Fruit fly (Drosophila melanogaster): Measurements from ENCODE around the gene Sec23.

Sec23 gene

DNA sequence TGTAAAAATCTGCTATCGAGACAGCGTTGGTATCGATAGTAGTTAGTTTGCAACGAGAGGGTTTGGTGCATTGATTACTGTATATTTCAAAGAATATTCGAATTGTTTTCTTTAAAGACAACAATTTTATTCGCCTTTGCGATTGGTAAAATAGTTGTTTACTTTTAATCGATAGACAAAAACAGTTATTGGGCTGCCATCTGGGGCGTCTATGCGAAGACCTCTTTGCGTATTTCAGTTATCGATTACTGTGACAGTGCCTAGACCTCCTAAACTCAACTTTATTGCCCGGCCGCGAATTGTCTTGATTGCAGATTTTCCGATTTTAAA is 35.8 kb upstream of the Sec23 start, which contains the start of gene Atu:
TSS of gene Atu (plus strand) at position 245 of the 330 bp plus-strand sequence.
- TF ChIP-seq h (optimal IDR thresholded peaks at IDR 0.05) (no peak), ttk (optimal IDR thresholded peaks at IDR 0.05) (no peak), Myc (optimal IDR thresholded peaks at IDR 0.05) (no peak), psq (optimal IDR thresholded peaks at IDR 0.05) (no peak), Sin3A (optimal IDR thresholded peaks at IDR 0.05) (no peak), insv (optimal IDR thresholded peaks at IDR 0.05) (no peak)

DNA sequence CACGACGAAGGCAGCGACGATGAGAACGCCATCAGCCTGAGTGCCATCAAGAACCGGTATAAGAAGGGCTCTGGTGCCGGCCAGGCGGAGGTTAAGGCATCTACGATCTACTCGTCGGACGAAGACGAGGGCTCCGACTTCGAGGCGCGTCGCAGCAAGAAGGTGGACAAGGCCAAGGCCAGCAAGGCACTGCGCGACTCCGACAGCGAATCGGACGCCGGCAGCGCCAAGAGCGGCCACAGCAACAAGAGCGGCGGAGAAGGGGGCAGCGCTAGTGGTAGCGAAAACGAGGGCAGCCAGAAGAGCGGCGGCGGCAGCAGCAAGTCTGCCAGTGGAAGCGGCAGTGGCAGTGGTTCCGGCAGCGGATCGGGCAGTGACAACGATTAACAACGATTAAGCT is 33.4 kb upstream of the Sec23 start:
- TF ChIP-seq insv (optimal IDR thresholded peaks at IDR 0.05) (no peak), Sin3A (optimal IDR thresholded peaks at IDR 0.05) (no peak), h (optimal IDR thresholded peaks at IDR 0.05) (no peak), psq (optimal IDR thresholded peaks at IDR 0.05) (no peak), Myc (optimal IDR thresholded peaks at IDR 0.05) (no peak), ttk (optimal IDR thresholded peaks at IDR 0.05) (no peak)

DNA sequence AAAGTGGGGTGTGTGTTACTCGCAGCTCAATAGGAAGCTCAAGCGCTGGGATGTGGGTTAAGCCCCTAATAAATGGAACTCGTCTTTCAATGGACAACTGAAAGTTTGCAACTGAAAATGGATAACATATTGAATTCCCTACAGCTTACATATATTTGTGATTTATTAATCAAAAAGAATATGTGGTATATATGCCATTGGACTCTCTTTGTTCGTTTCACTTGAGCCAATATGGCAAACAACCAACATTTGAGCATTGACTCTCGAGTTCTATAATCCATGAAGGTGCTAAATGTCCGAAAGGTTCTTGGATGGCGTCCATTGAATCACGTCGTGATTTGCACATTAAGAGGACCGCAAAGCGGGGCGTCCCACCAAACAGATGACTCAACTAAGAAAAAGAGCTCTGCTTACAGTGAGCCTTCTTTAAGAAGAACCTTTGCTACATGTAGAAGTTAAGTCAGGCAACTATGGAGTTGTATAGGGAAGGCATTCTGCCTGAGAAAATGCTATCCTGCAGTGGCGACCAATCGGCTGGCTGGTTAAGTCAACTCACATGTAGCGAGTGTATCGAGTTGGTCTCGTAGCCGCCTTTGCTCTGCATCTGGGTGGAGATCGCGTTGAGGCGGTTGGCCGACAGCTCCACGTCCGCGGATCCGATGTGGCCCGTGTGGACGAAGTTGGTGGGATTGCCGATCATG is 30.8 kb upstream of the Sec23 start:
- no peak for TF ChIP-seq insv (optimal IDR thresholded peaks at IDR 0.05)
- no peak for TF ChIP-seq psq (optimal IDR thresholded peaks at IDR 0.05)
- TF ChIP-seq ttk (optimal IDR thresholded peaks at IDR 0.05) = no peak
- TF ChIP-seq h (optimal IDR thresholded peaks at IDR 0.05) = no peak
- no peak for TF ChIP-seq Myc (optimal IDR thresholded peaks at IDR 0.05)
- no peak for TF ChIP-seq Sin3A (optimal IDR thresholded peaks at IDR 0.05)

DNA sequence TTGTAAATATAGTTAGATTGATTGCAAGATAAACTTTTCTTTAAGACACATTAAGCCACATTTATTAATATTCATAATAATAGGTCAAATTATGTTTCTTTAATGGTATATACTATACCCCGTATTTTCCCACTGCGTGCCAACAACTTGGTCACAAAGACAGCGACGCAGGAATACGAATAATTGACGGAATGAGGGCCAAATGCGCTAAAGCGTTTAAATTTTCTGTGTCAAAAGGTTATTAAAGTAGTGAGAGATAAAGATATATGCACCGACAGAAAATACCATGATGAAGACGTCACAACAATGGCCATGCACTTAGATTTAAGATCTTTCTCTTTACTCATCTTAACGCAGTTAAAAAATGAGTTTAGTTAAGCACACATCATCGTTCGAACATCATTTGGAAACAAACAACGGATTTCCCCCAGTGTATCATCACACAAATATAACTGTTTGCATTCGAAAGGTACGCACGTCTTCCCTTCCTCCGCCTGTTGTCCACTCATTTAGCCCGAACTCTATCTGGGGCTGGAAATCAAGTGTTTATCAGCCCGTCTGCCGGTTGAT is 28.4 kb upstream of the Sec23 start:
- TF ChIP-seq ttk (optimal IDR thresholded peaks at IDR 0.05) = no peak

DNA sequence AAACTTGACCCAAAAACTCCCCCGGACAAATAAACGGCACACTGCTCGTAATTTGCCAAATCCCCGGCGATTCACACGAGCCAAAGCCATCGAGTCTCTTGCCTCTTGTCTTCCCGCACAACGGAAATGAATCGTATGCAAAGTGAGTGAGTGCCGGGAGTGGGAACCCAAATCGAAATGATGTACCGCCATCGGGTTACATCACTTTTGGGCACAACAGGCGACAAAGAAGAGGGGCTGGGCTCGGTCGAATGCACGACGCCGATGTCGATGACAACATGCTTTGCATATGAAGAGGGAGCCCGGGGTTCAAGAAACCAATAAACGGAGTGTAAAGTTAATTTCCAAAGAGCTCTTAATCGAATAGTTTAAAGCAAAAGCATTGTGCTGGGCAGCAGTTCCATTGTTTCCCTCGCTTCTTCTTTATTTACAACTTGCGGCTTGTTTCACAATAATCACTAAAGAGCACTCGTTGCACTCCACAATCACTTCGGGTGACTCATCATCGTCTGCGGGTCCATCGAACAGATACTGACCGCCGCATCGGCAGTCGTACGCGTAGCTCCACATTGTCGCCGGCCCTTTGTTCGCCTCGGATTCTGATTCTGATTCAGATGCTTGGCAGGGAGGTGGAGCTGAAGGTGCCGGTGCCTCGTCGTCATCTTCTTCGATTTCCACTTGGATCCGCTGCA is 27.0 kb upstream of the Sec23 start:
- TF ChIP-seq h (optimal IDR thresholded peaks at IDR 0.05) (no peak), ttk (optimal IDR thresholded peaks at IDR 0.05) (no peak), psq (optimal IDR thresholded peaks at IDR 0.05) (no peak), insv (optimal IDR thresholded peaks at IDR 0.05) (no peak), Myc (optimal IDR thresholded peaks at IDR 0.05) (no peak), Sin3A (optimal IDR thresholded peaks at IDR 0.05) (no peak)

DNA sequence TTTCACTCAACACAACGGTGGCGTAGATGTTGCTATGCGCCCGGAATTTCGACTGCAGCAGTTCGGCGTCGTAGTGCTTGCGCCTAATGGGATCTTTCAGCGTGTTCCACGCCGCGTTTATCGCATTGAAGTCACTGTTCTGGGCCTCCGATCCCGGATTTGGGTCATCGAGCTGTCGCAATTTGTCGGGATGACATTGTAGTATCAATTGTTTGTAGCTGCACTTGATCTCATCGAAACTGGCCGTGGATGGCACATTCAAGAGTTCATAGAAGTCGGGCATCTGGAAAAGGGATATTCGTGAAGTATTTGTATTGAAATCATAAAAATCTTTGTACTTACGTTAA is 26.5 kb upstream of the Sec23 start:
- TF ChIP-seq Myc (optimal IDR thresholded peaks at IDR 0.05) = no peak
- no peak for TF ChIP-seq h (optimal IDR thresholded peaks at IDR 0.05)
- no peak for TF ChIP-seq ttk (optimal IDR thresholded peaks at IDR 0.05)
- TF ChIP-seq psq (optimal IDR thresholded peaks at IDR 0.05) = no peak
- TF ChIP-seq Sin3A (optimal IDR thresholded peaks at IDR 0.05) = no peak
- TF ChIP-seq insv (optimal IDR thresholded peaks at IDR 0.05) = no peak

DNA sequence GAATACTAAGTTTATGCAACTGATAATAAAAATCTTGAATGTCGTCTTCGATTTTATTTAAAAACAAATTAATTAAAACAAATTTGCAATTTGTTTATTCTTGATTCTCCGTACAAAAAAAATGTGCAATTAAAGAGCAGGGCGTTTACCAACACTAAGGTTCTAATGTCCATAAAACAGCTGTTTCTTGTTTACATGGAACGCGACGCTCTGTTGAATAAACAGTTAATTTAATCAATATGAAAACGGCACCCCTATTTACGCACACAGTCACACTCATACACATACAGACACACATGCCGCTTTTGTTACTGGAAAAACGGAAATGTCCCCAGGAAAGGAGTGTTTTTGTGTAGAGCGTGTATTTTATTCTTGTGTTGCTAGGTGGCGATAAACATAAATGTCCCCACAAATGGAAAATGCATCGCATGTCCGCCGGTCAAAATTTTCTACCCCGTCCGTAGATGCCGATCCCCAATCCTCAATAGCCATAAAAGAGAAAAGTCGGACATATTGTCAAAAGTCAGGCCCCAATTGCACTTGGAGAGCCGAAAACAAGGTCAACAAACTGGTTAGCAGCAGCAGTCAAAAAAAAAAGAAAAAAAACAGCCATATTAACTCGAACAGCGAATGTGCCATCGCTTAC is 25.8 kb upstream of the Sec23 start:
- TF ChIP-seq insv (optimal IDR thresholded peaks at IDR 0.05) = no peak

DNA sequence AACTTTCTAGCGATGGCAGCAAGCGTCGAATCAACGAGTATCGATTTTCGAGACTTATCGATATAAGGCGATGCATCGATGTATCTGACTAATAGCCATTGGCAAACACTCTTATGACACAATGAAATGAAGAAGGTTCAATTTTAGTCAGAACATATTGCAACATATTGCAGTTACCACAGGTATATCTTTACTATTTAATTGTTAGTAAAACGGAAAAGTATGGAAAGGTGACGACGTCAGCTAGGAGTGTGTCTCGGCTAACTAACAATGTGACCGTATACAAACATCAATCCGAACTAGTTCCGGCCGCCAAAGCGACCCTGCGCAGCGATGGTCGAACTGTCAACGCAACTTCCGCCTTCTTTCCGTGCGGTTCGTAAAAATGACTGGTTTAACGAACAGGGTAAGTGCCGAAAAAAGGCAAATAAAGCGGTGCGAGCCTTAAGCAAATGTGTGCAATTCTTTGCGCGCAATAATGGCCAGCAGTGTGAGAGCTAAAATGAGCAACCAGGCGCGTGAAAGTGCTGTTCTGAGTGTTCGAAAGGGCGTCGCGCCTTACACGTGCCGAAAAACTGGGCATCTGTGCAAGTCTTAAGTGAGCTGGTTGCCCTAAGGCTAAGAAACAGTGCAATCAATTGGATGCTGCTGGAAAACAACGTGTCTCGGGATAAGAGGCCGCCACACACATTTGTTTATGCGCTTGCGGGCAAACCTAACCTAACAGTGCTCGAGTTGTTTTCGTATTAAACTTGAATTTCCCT is 24.6 kb upstream of the Sec23 start, which contains the start of the genes Dph4, Spec2 and RpL13A:
TSS of gene Dph4 (minus strand) at position 11 of the 764 bp plus-strand sequence.
TSS of gene Spec2 (minus strand) at position 11 of the 764 bp plus-strand sequence.
TSS of gene RpL13A (plus strand) at position 360 of the 764 bp plus-strand sequence.
- TF ChIP-seq psq (optimal IDR thresholded peaks at IDR 0.05) (no peak), ttk (optimal IDR thresholded peaks at IDR 0.05) (no peak)

DNA sequence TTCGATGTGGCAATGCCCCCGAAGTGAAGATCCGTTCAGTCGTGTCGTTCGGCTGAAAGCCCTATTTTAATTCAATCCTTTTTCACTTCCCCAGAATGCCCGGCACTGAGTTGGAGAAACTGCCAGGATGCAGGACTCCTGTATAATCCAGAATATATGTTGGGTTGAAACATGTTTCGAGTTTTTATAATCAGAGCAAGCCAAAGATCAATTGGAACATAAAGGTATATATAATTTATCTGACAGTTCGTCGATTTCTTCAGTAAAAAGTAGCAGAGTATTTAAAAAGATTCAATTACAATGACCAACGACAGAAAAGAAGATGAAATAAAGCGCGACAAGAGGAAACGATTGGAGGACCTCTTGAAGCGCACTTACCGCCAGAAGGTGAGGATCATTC is 21.3 kb upstream of the Sec23 start, which contains the start of gene CG31551:
TSS of gene CG31551 (plus strand) at position 301 of the 400 bp plus-strand sequence.
- no peak for TF ChIP-seq insv (optimal IDR thresholded peaks at IDR 0.05)
- TF ChIP-seq Sin3A (optimal IDR thresholded peaks at IDR 0.05) = no peak
- no peak for TF ChIP-seq h (optimal IDR thresholded peaks at IDR 0.05)
- no peak for TF ChIP-seq ttk (optimal IDR thresholded peaks at IDR 0.05)
- TF ChIP-seq Myc (optimal IDR thresholded peaks at IDR 0.05) = no peak

DNA sequence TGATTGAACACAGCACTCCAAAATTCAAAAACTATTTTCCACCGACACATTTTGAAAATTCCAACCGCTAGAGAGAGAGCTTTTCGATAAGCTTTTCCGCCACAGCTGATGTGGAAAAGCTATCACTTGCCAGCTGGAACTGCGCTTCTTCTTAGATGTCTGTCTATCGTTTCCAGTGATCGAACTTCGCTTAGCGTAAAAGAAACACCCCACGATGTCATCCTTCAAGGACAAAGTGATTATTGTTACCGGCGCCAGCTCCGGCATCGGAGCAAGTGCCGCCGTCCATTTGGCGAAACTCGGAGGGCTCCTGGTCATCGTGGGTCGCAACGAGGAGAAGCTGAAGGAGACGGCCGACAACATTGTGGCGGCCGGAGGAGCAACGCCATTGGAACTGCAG is 16.7 kb upstream of the Sec23 start, which contains the start of gene CG31549:
TSS of gene CG31549 (plus strand) at position 11 of the 400 bp plus-strand sequence.
- TF ChIP-seq Sin3A (optimal IDR thresholded peaks at IDR 0.05) (no peak), h (optimal IDR thresholded peaks at IDR 0.05) (no peak), Myc (optimal IDR thresholded peaks at IDR 0.05) (no peak)

DNA sequence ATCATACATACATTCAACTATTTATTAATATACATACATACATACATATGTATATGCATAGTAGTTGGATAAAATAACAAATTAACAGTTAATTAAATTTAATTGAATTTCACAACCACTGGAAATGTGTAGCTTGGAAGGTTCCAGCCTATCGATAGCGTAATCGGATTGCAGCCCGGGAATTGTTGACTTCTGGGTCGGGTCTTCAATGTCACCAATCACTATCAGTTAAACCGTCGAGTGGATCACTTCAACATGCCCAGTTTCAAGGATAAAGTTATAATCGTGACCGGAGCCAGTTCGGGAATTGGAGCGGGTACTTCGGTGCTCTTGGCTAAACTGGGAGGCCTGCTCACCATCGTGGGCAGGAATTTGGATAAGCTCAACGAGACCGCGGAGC is 15.4 kb upstream of the Sec23 start, which contains the start of gene CG12171:
TSS of gene CG12171 (plus strand) at position 191 of the 400 bp plus-strand sequence.
- TF ChIP-seq insv (optimal IDR thresholded peaks at IDR 0.05) (no peak), ttk (optimal IDR thresholded peaks at IDR 0.05) (no peak), Sin3A (optimal IDR thresholded peaks at IDR 0.05) (no peak), h (optimal IDR thresholded peaks at IDR 0.05) (no peak), Myc (optimal IDR thresholded peaks at IDR 0.05) (no peak), psq (optimal IDR thresholded peaks at IDR 0.05) (no peak)

DNA sequence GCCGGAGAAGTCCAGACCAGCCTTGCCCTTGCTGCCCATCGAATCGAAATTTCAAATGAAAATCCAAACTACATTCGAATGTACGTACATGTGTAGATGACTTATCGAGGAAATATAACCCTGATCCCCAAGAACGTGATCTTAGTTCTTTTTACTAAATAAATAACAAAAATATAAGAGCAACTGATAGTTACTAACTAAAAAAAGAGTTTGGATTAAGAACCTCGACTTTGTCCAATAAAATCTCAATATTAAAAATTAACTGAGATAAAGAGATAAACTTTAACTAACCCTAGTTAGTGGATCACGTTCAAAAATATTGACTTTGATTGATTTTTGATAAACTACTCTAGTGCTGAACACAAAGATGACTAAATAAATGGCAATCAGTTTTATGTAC is 13.3 kb upstream of the Sec23 start, which contains the start of gene CG31546:
TSS of gene CG31546 (minus strand) at position 101 of the 400 bp plus-strand sequence.
- TF ChIP-seq insv (optimal IDR thresholded peaks at IDR 0.05) = no peak
- no peak for TF ChIP-seq psq (optimal IDR thresholded peaks at IDR 0.05)
- TF ChIP-seq Myc (optimal IDR thresholded peaks at IDR 0.05) = no peak
- no peak for TF ChIP-seq ttk (optimal IDR thresholded peaks at IDR 0.05)
- TF ChIP-seq h (optimal IDR thresholded peaks at IDR 0.05) = no peak
- TF ChIP-seq Sin3A (optimal IDR thresholded peaks at IDR 0.05) = no peak
